Fruit fly (Drosophila melanogaster): ENCODE measurements around the gene CG45067.
A peak's percentile ranks its signal among the peaks of the same experiment; 100 is the strongest.

The CG45067 gene

dm6 chr3L:3071675-3072583, 42.3 kb downstream of the CG45067 start (continued):
- TF ChIP-seq CG30020 (tag; optimal IDR thresholded peaks at IDR 0.05), result no peak
- no peak for TF ChIP-seq zfh2 (GFP tag; optimal IDR thresholded peaks at IDR 0.05)
- peak; percentile 90 for TF ChIP-seq Kr (GFP tag; optimal IDR thresholded peaks at IDR 0.05)
- TF ChIP-seq slou (GFP tag; optimal IDR thresholded peaks at IDR 0.05), result no peak
- TF ChIP-seq Sin3A (optimal IDR thresholded peaks at IDR 0.05), result no peak
- TF ChIP-seq NFAT (GFP tag; IDR thresholded peaks at IDR 0.05), result no peak
- no peak for TF ChIP-seq CG5245 (GFP tag; optimal IDR thresholded peaks at IDR 0.05)
- no peak for TF ChIP-seq prd (optimal IDR thresholded peaks at IDR 0.05)
- TF ChIP-seq prd (GFP tag; IDR thresholded peaks at IDR 0.05), result no peak
- no peak for TF ChIP-seq ap (GFP tag; IDR thresholded peaks at IDR 0.05)
- TF ChIP-seq tgo (GFP tag; IDR thresholded peaks at IDR 0.05), result no peak
- no peak for TF ChIP-seq ewg (GFP tag; optimal IDR thresholded peaks at IDR 0.05)
- no peak for TF ChIP-seq CG30431 (GFP tag; optimal IDR thresholded peaks at IDR 0.05)
- TF ChIP-seq h (optimal IDR thresholded peaks at IDR 0.05), result no peak
- TF ChIP-seq CG15696 (tag; optimal IDR thresholded peaks at IDR 0.05), result no peak
- TF ChIP-seq CG3163 (GFP tag; optimal IDR thresholded peaks at IDR 0.05), result no peak
- TF ChIP-seq CG2712 (tag; optimal IDR thresholded peaks at IDR 0.05), result peak; percentile 17

- TF ChIP-seq CG4360 (GFP tag; IDR thresholded peaks at IDR 0.05) (peak; percentile 47; the same call in 1 of the 2 replicates), CG1529 (GFP tag; optimal IDR thresholded peaks at IDR 0.05) (peak; percentile 7), HLH4C (GFP tag; IDR thresholded peaks at IDR 0.05; ENCODE audit: partially characterized antibody) (peak; percentile 77), zen (tag; optimal IDR thresholded peaks at IDR 0.05) (peak; percentile 52), CG15269 (tag; optimal IDR thresholded peaks at IDR 0.05) (no peak), caup (GFP tag; optimal IDR thresholded peaks at IDR 0.05; ENCODE audit: severe bottlenecking) (peak; percentile 75), shn (GFP tag; optimal IDR thresholded peaks at IDR 0.05) (no peak), Oaz (GFP tag; IDR thresholded peaks at IDR 0.05) (no peak), CG16779 (GFP tag; IDR thresholded peaks at IDR 0.05) (peak; percentile 86), CG4820 (GFP tag; optimal IDR thresholded peaks at IDR 0.05) (no peak), CG6765 (GFP tag; optimal IDR thresholded peaks at IDR 0.05) (peak; percentile 25), CG13296 (GFP tag; optimal IDR thresholded peaks at IDR 0.05) (peak; percentile 37), HLH3B (GFP tag; IDR thresholded peaks at IDR 0.05) (peak; percentile 19; the same call in 1 of the 2 replicates), esg (GFP tag; conservative IDR thresholded peaks at IDR 0.05) (no peak), grn (GFP tag; optimal IDR thresholded peaks at IDR 0.05) (no peak), CG7556 (GFP tag; optimal IDR thresholded peaks at IDR 0.05) (no peak), CG8944 (GFP tag; optimal IDR thresholded peaks at IDR 0.05) (peak; percentile 6), stwl (tag; optimal IDR thresholded peaks at IDR 0.05) (peak; percentile 51), sd (tag; optimal IDR thresholded peaks at IDR 0.05) (peak; percentile 39), Abd-B (GFP tag; optimal IDR thresholded peaks at IDR 0.05) (peak; percentile 96), Optix (GFP tag; IDR thresholded peaks at IDR 0.05) (peak; percentile 32; the same call in 1 of the 3 replicates), Dip2 (GFP tag; IDR thresholded peaks at IDR 0.05) (no peak), CG8924 (tag; optimal IDR thresholded peaks at IDR 0.05) (peak; percentile 68), CG4707 (GFP tag; optimal IDR thresholded peaks at IDR 0.05) (no peak), HLH54F (GFP tag; optimal IDR thresholded peaks at IDR 0.05) (peak; percentile 10), Ssrp (tag; optimal IDR thresholded peaks at IDR 0.05) (peak; percentile 1), NC2α (GFP tag; optimal IDR thresholded peaks at IDR 0.05) (no peak), schlank (tag; optimal IDR thresholded peaks at IDR 0.05) (no peak), CG17829 (tag; optimal IDR thresholded peaks at IDR 0.05) (peak; percentile 71), gfzf (GFP tag; optimal IDR thresholded peaks at IDR 0.05) (peak; percentile 90), az2 (GFP tag; optimal IDR thresholded peaks at IDR 0.05) (no peak)
These were observed 43.7 kb downstream of the CG45067 start, which contains the start of the genes CG32486 and PAN3 for dm6 chr3L:3070274-3071204. Gene CG32486, minus strand, starts transcription at chr3L:3070839. Gene PAN3, plus strand, starts transcription at chr3L:3071133.

Data from whole organism, embryonic.